Fruit fly (Drosophila melanogaster): Measurements from ENCODE around the gene CG10254.

- TF ChIP-seq psq (GFP tag; optimal IDR thresholded peaks at IDR 0.05) (no peak), Hr83 (GFP tag; optimal IDR thresholded peaks at IDR 0.05; ENCODE audit: poor library complexity, severe bottlenecking) (no peak), Sp1 (GFP tag; optimal IDR thresholded peaks at IDR 0.05) (no peak), usp (GFP tag; optimal IDR thresholded peaks at IDR 0.05) (no peak), CrebA (GFP tag; optimal IDR thresholded peaks at IDR 0.05; ENCODE audit: borderline replicate concordance) (no peak), br (GFP tag; optimal IDR thresholded peaks at IDR 0.05) (no peak), sv (GFP tag; optimal IDR thresholded peaks at IDR 0.05) (no peak), Dfd (GFP tag; optimal IDR thresholded peaks at IDR 0.05) (no peak), CG9705 (GFP tag; optimal IDR thresholded peaks at IDR 0.05) (no peak)
Observed at dm6 chr3R:23658948-23659347, 35.8 kb downstream of the CG10254 start.

All from whole organism, wandering third instar larva.